Fruit fly (Drosophila melanogaster): ENCODE measurements around the gene CG8112.

- TF ChIP-seq psq (optimal IDR thresholded peaks at IDR 0.05) (no peak), h (optimal IDR thresholded peaks at IDR 0.05) (no peak)
Observed at dm6 chr3R:8715851-8716550, 3.3 kb downstream of the CG8112 start, which contains the start of gene TMEM216.

Measured in Kc167 (cell line).